Fruit fly (Drosophila melanogaster) whole organism, prepupa: ENCODE data around the gene CG32683.

Source experiments
- CG16779 ChIP-seq: fragments of 200-800 bp; sonication (Bioruptor generic); optimal IDR thresholded peaks from 3 replicates; lab custom pipeline; 2017; ENCODE audit warnings: missing biosample characterization, mild to moderate bottlenecking, missing genetic modification characterization
- CG6163 ChIP-seq: fragments of 200-800 bp; sonication (Bioruptor generic); IDR thresholded peaks from 3 replicates; pipeline ENCODE4 v1.3.6; 2022; ENCODE audit warnings: missing biosample characterization, missing genetic modification characterization
- CG6276 ChIP-seq: fragments of 200-800 bp; sonication (Bioruptor generic); optimal IDR thresholded peaks from 2 replicates; lab custom pipeline; 2017; ENCODE audit warnings: missing biosample characterization, mild to moderate bottlenecking, missing genetic modification characterization
- CG6792 ChIP-seq: fragments of 200-800 bp; sonication (Bioruptor generic); optimal IDR thresholded peaks from 3 replicates; lab custom pipeline; 2016; ENCODE audit warnings: missing biosample characterization, missing genetic modification characterization
- CG6854 ChIP-seq: fragments of 200-800 bp; sonication (Bioruptor generic); optimal IDR thresholded peaks from 2 replicates; lab custom pipeline; 2017; ENCODE audit warnings: missing biosample characterization, mild to moderate bottlenecking, missing genetic modification characterization
- CG8119 ChIP-seq: fragments of 200-800 bp; sonication (Bioruptor generic); IDR thresholded peaks from 3 replicates; pipeline ENCODE4 v1.3.6; 2022; ENCODE audit warnings: missing biosample characterization, missing genetic modification characterization
- CG9139 ChIP-seq: fragments of 200-800 bp; sonication (Bioruptor generic); optimal IDR thresholded peaks from 3 replicates; lab custom pipeline; 2017; ENCODE audit warnings: missing biosample characterization, mild to moderate bottlenecking, missing genetic modification characterization
- Hr39 ChIP-seq: fragments of 200-800 bp; sonication (Bioruptor generic); optimal IDR thresholded peaks from 2 replicates; lab custom pipeline; 2016; ENCODE audit warnings: missing biosample characterization, missing genetic modification characterization
- Lpt ChIP-seq: fragments of 200-800 bp; sonication (Bioruptor generic); optimal IDR thresholded peaks from 3 replicates; lab custom pipeline; 2016; ENCODE audit warnings: missing biosample characterization, missing genetic modification characterization
- fkh ChIP-seq: fragments of 200-800 bp; sonication (Bioruptor generic); optimal IDR thresholded peaks from 3 replicates; lab custom pipeline; 2017; ENCODE audit warnings: missing biosample characterization, mild to moderate bottlenecking, missing genetic modification characterization, moderate library complexity
- net ChIP-seq: fragments of 200-800 bp; sonication (Bioruptor generic); optimal IDR thresholded peaks from 3 replicates; lab custom pipeline; 2016; ENCODE audit warnings: missing biosample characterization, missing genetic modification characterization
- ss ChIP-seq, 2 experiments: fragments of 200-800 bp; sonication (Bioruptor generic); optimal IDR thresholded peaks; 2 replicates in 1 of 2; 3 replicates in 1 of 2; lab custom pipeline; 2017 to 2018; ENCODE audit warnings: mild to moderate bottlenecking in 2 of 2, missing biosample characterization in 2 of 2, missing genetic modification characterization in 2 of 2, moderate library complexity in 1 of 2
- svp ChIP-seq: fragments of 200-800 bp; sonication (Bioruptor generic); peaks from one replicate; lab custom pipeline; 2016; ENCODE audit warnings: missing biosample characterization, missing genetic modification characterization
- vri ChIP-seq: fragments of 200-800 bp; sonication (Bioruptor generic); optimal IDR thresholded peaks from 3 replicates; lab custom pipeline; 2016; ENCODE audit warnings: missing biosample characterization, mild to moderate bottlenecking, missing genetic modification characterization

DNA sequence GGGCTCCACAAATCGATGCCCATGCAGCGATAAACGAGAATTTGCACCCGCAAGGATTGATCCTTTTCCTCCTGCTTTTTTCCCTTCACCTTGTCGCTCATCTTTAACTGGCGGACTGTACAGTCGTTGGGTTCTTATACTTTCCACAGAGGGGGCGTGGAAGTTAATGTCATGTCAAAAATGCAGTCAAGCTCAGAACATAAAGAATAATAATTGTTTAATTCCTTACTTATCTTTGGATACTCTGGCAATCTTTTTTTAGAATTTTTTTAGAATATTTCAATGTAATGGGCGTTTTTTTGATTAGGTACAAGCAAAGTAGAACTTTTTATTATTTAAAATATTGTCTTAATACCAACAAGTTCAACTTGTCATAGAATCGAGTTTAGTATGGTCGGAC, 4.9 kb upstream of the CG32683 start, which contains the start of gene Or9a:
- TF ChIP-seq CG6792 (GFP tag; lab: Kevin White, UChicago) (no peak), fkh (GFP tag; lab: Kevin White, UChicago) (no peak), svp (no peak), CG9139 (GFP tag; lab: Kevin White, UChicago) (no peak), CG8119 (GFP tag; lab: Robert Waterston, UW) (no peak), CG6854 (GFP tag; lab: Kevin White, UChicago) (no peak), CG6276 (no peak), ss (GFP tag; optimal IDR thresholded peaks at IDR 0.05; lab: Kevin White, UChicago) (no peak), CG16779 (tag; lab: Kevin White, UChicago) (no peak), Hr39 (GFP tag; lab: Kevin White, UChicago) (no peak), Lpt (GFP tag; lab: Kevin White, UChicago) (no peak), vri (GFP tag; lab: Kevin White, UChicago) (no peak), net (GFP tag; lab: Kevin White, UChicago) (no peak), CG6163 (no peak)
